Worm (Caenorhabditis elegans): ENCODE data around the gene spp-9.
A peak's percentile ranks its signal among the peaks of the same experiment; 100 is the strongest.

Gene spp-9

ce11 chrX:11477748-11478147 lies 9.8 kb upstream of the spp-9 start:
- TF ChIP-seq ceh-39 (tag; optimal IDR thresholded peaks at IDR 0.05) (no peak), pha-4 (tag; optimal IDR thresholded peaks at IDR 0.05) (peak; percentile 21)

DNA sequence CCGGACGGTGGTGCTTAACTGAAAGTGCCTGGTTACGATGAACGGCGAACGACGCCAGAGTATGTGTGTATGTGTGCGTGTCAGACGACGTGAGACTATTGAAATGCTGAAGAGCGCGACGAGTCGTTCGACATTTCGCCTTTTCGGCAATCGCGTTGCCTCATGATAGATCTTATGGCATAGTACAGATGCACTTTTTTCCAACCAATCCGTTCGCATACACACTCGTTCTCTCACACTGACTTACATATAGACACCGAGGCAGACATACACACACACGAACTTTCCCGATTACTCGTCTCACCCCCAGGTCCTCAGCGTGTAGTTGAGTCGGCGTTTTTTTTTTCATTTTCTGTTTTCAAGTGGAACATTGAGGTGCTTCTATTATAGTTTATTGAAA lies 8.8 kb upstream of the spp-9 start:
- TF ChIP-seq ceh-83 (GFP tag; optimal IDR thresholded peaks at IDR 0.05) (no peak), lsy-2 (tag; optimal IDR thresholded peaks at IDR 0.05) (no peak), nhr-28 (tag; optimal IDR thresholded peaks at IDR 0.05) (no peak), sem-2 (GFP tag; optimal IDR thresholded peaks at IDR 0.05) (no peak), nhr-12 (tag; optimal IDR thresholded peaks at IDR 0.05) (no peak), ceh-39 (tag; optimal IDR thresholded peaks at IDR 0.05) (no peak), unc-120 (tag; optimal IDR thresholded peaks at IDR 0.05; ENCODE audit: poor library complexity, severe bottlenecking) (no peak), nhr-2 (tag; optimal IDR thresholded peaks at IDR 0.05) (no peak), elt-3 (tag; optimal IDR thresholded peaks at IDR 0.05) (no peak), ztf-11 (tag; optimal IDR thresholded peaks at IDR 0.05) (no peak), sptf-1 (tag; optimal IDR thresholded peaks at IDR 0.05) (no peak), ham-2 (GFP tag; optimal IDR thresholded peaks at IDR 0.05) (no peak), elt-1 (tag; optimal IDR thresholded peaks at IDR 0.05; ENCODE audit: borderline replicate concordance, insufficient read depth) (no peak), lin-13 (tag; optimal IDR thresholded peaks at IDR 0.05) (no peak), zip-8 (tag; optimal IDR thresholded peaks at IDR 0.05) (no peak), mab-5 (tag; optimal IDR thresholded peaks at IDR 0.05) (no peak), nhr-76 (tag; optimal IDR thresholded peaks at IDR 0.05) (no peak), mls-2 (tag; optimal IDR thresholded peaks at IDR 0.05) (no peak), mep-1 (tag; optimal IDR thresholded peaks at IDR 0.05) (no peak)

DNA sequence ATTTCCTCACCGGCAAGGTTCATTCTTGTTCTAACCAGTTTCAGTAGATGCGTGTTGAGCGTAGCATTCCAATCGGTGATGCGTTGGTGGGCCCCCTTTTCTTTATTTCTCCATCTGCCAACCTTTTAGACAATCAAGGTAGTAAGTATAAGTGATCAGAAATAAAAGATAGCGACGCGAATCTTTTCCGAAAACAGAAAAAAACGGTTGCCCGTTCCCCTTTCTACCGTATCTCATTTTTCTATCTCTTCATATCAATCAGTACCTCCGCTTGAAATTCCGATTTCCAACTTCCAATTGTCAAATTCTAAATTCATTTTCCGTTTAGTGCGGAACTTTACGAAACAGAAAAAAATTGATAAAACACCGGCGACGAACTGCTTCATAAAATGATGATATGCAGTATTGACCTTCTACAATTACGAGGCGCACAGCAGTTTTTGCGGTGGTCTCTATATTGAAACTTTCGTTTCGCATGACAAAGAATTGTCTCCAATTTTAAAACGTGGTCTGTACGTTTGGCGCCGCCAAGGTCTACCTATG lies 8.2 kb upstream of the spp-9 start:
- TF ChIP-seq ceh-83 (GFP tag; optimal IDR thresholded peaks at IDR 0.05) (no peak), nhr-28 (tag; optimal IDR thresholded peaks at IDR 0.05) (no peak), sem-2 (GFP tag; optimal IDR thresholded peaks at IDR 0.05) (no peak), bed-3 (GFP tag; optimal IDR thresholded peaks at IDR 0.05) (no peak), nhr-2 (tag; optimal IDR thresholded peaks at IDR 0.05) (no peak), ceh-39 (tag; optimal IDR thresholded peaks at IDR 0.05) (no peak), flh-1 (GFP tag; optimal IDR thresholded peaks at IDR 0.05) (no peak), cnd-1 (tag; optimal IDR thresholded peaks at IDR 0.05) (no peak), unc-62 (GFP tag; optimal IDR thresholded peaks at IDR 0.05) (no peak)

DNA sequence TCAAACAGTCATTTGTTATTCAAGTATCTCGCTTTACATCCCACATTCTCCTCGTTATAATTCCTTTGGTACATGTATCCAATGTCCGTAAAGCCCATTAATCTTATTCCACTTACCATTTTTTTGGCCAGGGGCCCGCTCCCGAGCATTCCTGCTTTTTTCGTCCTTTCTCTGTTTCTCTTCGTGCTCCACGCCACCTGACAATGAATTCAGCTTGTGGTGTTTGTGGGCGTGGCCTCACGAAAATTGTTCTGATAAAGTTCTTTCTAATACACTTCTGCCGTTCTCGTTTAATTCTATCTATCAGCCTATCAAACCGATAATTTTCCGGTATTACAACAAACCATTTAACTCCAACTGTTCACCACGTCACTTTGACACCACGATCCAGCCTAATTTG lies 7.6 kb upstream of the spp-9 start:
- TF ChIP-seq drap-1 (GFP tag; optimal IDR thresholded peaks at IDR 0.05) (no peak), ham-2 (GFP tag; optimal IDR thresholded peaks at IDR 0.05) (no peak), bed-3 (GFP tag; optimal IDR thresholded peaks at IDR 0.05) (no peak), blmp-1 (tag; optimal IDR thresholded peaks at IDR 0.05) (no peak), mep-1 (tag; optimal IDR thresholded peaks at IDR 0.05) (no peak), pha-4 (tag; optimal IDR thresholded peaks at IDR 0.05) (no peak), elt-3 (tag; optimal IDR thresholded peaks at IDR 0.05) (no peak), nhr-237 (tag; optimal IDR thresholded peaks at IDR 0.05) (no peak)

DNA sequence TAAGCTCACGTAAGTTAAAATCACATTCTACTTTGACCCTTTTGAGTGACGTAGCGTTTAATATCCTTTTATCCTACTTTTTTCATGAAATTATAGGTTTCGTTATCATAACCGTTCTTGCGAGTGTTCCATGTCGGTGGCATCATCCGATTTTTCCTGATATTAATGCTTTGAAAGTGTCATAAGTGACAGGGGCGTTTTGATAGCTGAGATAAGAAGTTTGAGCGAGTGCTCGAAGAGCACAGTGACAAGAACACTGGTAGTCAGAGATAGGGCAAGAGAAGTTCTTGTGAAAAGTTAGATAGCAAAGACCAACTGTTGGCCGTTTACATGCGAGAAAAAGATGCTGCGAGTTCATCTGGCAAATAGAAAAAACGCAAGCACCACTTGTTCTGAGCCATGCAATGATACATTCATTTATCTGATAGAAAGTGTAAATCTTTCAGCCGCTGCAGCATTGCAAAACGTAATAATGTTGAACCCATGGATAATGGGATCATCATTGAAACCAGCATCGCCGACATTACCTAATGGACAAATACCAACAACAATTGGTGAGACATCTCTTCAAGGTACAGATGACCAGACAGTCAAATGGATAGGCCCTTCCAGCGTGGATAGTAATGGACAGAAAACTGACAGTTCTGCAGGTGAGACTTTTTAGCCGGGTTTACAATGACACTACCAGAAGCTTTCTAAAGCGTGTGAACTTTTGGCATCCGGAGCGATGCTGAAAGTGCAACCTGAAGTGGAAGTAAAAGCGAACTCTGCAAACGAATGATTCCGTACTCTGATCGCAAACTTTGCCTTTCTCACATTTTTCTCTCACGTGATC lies 6.4 kb upstream of the spp-9 start:
- TF ChIP-seq elt-1 (tag; optimal IDR thresholded peaks at IDR 0.05; ENCODE audit: borderline replicate concordance, insufficient read depth) (no peak), zip-8 (tag; optimal IDR thresholded peaks at IDR 0.05) (no peak), mls-2 (tag; optimal IDR thresholded peaks at IDR 0.05) (no peak), nhr-2 (tag; optimal IDR thresholded peaks at IDR 0.05) (no peak), hlh-1 (tag; optimal IDR thresholded peaks at IDR 0.05) (no peak), sem-2 (GFP tag; optimal IDR thresholded peaks at IDR 0.05) (no peak)

- TF ChIP-seq unc-120 (tag; optimal IDR thresholded peaks at IDR 0.05; ENCODE audit: poor library complexity, severe bottlenecking) (no peak), bed-3 (GFP tag; optimal IDR thresholded peaks at IDR 0.05) (no peak)
Observed at ce11 chrX:11481825-11482093, 5.8 kb upstream of the spp-9 start.
